Worm (Caenorhabditis elegans) whole organism, dauer: ENCODE data around the gene lido-8.
"Not testable (repeated sequence)": the region's sequence is repeated elsewhere in the genome, so short reads cannot be mapped to it uniquely, and the experiment has no call there.

Source experiments
- unc-62 ChIP-seq: sonication (generic microtip); optimal IDR thresholded peaks from 2 replicates; lab custom pipeline; 2017; ENCODE audit warnings: missing biosample characterization, missing genetic modification reagents, missing genetic modification characterization

lido-8 gene

ce11 chrII:3014196-3014849 is 17.5 kb downstream of the lido-8 start, which contains the start of gene C41H7.2:
Gene C41H7.2, plus strand, starts transcription at chrII:3014817.
- TF ChIP-seq unc-62 (GFP tag; lab: Kevin White, UChicago): no peak

- TF ChIP-seq unc-62 (GFP tag; lab: Kevin White, UChicago): no peak
Measured at ce11 chrII:3019807-3020206, 23.0 kb downstream of the lido-8 start, which contains the start of gene clec-3. Gene clec-3, minus strand, starts transcription at chrII:3019907.

DNA sequence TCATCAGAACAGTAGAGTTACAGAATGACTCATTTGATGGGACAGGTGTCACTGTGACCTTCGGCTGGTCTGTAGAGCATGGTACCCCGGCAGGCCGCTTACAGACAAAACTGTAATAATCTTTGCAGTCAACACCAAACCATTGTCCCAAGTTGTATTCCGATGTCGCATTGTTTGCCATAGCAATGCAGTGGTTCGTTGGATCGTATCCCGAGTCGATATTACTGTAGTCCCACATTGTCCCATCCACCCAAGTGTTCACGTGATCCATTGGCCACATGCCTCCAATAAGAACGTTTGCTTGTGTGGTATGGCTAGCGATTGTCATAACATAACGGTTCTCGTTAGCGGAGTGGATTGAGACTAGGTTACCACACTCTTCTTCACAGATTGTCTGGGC is 24.1 kb downstream of the lido-8 start:
- TF ChIP-seq unc-62 (GFP tag; lab: Kevin White, UChicago): no peak

DNA sequence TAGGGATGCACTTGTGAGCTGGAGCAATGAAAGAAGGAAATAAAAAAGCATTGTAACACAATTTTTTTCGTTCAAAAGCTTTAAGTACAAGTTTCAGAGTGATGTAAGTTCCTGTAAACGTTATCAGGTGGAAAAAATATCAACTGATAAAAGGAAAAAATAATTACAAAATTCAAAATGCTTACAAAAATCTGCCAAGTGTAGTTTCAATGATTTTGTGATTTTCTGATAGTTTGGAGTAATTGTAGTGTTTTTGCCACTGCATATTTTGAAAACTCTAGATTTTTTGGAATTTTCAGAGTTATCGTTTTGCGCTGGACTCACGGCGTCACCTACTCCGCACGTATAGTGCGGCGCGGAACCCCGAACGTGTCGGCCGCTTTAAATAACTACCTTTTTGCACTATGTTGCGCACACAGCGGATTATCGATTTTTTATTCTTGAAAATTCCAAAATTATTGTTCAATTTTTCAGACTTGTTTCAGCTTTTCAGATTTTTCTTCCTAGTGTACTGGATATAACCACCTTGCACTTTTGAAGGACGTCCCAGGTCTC is 26.6 kb downstream of the lido-8 start, which contains the start of gene clec-2:
TSS of gene clec-2 (minus strand) at position 51 of the 555 bp plus-strand sequence.
- no peak for TF ChIP-seq unc-62 (GFP tag; lab: Kevin White, UChicago)

ce11 chrII:3024655-3025054 is 27.8 kb downstream of the lido-8 start:
- TF ChIP-seq unc-62 (GFP tag; lab: Kevin White, UChicago): no peak

DNA sequence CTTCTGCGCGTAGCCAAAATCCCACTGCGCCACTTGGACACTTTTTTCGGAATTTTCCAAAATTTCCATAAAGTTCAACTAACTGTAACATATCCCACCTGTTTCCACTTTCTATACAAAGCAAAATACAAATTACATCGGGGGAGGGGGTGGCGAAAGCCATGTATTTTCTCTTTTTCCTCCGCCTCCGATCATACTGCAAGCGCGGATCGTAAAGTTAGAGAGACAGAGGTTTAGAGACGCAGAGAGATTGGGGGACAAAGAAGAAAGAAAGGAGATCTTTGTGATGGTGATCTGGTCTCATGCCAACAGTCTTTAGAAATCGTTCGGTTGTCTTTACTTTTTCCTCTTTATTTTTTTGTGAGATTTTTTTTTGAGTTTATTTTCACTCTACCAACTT is 31.4 kb downstream of the lido-8 start:
- no peak for TF ChIP-seq unc-62 (GFP tag; lab: Kevin White, UChicago)

DNA sequence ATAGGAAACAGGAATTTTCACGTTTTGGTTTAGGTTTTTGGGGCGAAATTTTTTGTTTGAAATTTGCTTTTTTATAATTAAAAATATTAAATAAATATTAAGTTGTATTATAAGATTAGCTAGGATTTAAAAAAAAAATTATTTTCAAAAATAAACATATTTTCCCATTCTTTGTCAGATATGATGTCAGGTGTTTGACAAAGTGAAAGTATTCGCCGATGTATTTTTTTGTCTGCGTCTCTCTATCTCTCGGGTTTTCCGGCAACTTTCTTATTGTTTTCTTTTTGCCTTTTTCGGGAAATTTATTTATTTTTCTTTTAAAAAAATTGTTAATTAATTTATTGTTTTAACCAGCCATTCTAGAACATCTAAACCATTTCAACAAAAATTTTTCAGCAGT is 33.6 kb downstream of the lido-8 start:
- TF ChIP-seq unc-62 (GFP tag; lab: Kevin White, UChicago): no peak

- TF ChIP-seq unc-62 (GFP tag; lab: Kevin White, UChicago): not testable (repeated sequence)
Measured at ce11 chrII:3032480-3032879, 35.7 kb downstream of the lido-8 start, which contains the start of gene B0454.6. Gene B0454.6, plus strand, starts transcription at chrII:3032780.

- TF ChIP-seq unc-62 (GFP tag; lab: Kevin White, UChicago): no peak
Measured at ce11 chrII:3034914-3035313, 38.1 kb downstream of the lido-8 start.

DNA sequence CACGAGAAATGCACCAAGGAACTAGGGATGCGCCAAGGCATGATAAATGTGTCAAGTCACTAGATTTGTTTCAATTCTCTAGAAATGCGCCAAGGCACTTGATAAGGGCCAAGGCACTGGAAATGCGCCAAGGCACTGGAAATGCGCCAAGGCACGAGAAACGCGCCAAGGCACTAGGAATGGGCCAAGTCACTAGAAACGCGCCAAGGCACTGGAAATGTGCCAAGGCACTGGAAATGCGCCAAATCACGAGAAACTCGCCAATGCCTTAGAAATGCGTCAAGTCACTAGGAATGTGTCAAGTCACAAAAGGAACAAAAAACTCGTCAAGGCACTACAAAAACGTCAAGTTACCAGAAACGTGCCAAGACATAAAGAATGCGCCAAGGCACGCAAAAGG is 39.5 kb downstream of the lido-8 start:
- TF ChIP-seq unc-62 (GFP tag; lab: Kevin White, UChicago): no peak

DNA sequence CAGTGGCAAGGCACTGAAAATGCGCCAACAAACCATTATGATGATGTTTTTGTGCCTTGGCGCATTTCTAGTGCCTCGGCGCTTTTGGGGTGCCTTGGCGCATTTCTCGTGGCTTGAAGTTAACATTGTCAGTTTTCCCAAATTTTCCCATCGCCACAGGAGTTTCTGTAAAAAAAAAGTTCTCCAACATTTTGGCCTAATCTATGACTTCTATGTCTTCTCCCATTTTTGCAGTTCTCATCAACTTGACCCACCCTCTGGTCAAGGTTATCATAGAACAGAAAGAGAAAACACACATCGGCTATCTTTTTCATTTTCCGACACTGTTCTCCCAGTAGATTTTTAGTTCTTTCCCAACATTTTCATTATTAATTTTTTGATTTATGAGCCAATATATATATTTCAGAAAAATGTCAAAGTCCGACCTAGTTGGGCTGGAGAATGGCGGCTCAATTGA is 41.7 kb downstream of the lido-8 start, which contains the start of the genes B0454.26 and B0454.5:
TSS of gene B0454.26 (minus strand) at position 101 of the 457 bp plus-strand sequence.
TSS of gene B0454.5 (plus strand) at position 407 of the 457 bp plus-strand sequence.
- no peak for TF ChIP-seq unc-62 (GFP tag; lab: Kevin White, UChicago)

ce11 chrII:3043358-3043757 is 46.5 kb downstream of the lido-8 start, which contains the start of gene B0454.8:
Gene B0454.8, minus strand, starts transcription at chrII:3043458.
- no peak for TF ChIP-seq unc-62 (GFP tag; lab: Kevin White, UChicago)

ce11 chrII:3044023-3044422 is 47.2 kb downstream of the lido-8 start, which contains the start of gene sri-29:
Gene sri-29, plus strand, starts transcription at chrII:3044323.
- TF ChIP-seq unc-62 (GFP tag; lab: Kevin White, UChicago): no peak

- no peak for TF ChIP-seq unc-62 (GFP tag; lab: Kevin White, UChicago)
Measured at ce11 chrII:3045422-3045821, 48.6 kb downstream of the lido-8 start.

ce11 chrII:3045875-3046274 is 49.1 kb downstream of the lido-8 start, which contains the start of gene sri-30:
Gene sri-30, plus strand, starts transcription at chrII:3046175.
- no peak for TF ChIP-seq unc-62 (GFP tag; lab: Kevin White, UChicago)

ce11 chrII:3048378-3048777 is 51.6 kb downstream of the lido-8 start, which contains the start of gene sri-28:
Gene sri-28, plus strand, starts transcription at chrII:3048678.
- TF ChIP-seq unc-62 (GFP tag; lab: Kevin White, UChicago): no peak
